Fruit fly (Drosophila melanogaster) whole organism, embryonic: ENCODE data around the gene Ced-12.

Source experiments
- Antp ChIP-seq: fragments of 200-800 bp; sonication (Bioruptor generic); optimal IDR thresholded peaks from 3 replicates; lab custom pipeline; 2016; ENCODE audit warnings: missing biosample characterization, missing genetic modification characterization
- Atf6 ChIP-seq: fragments of 200-800 bp; sonication (Bioruptor generic); IDR thresholded peaks from 2 replicates; pipeline ENCODE4 v1.3.6; 2022; ENCODE audit warnings: missing biosample characterization, missing genetic modification characterization
- BEAF-32 ChIP-seq: fragments of 200-800 bp; sonication (Bioruptor generic); optimal IDR thresholded peaks from 3 replicates; lab custom pipeline; 2017; ENCODE audit warnings: missing biosample characterization, missing genetic modification characterization, mild to moderate bottlenecking, moderate library complexity, missing genetic modification reagents
- Bteb2 ChIP-seq: fragments of 200-800 bp; sonication (Bioruptor generic); optimal IDR thresholded peaks from 2 replicates; lab custom pipeline; 2016; ENCODE audit warnings: missing biosample characterization, missing genetic modification characterization
- CG12659 ChIP-seq: fragments of 200-800 bp; sonication (Bioruptor generic); optimal IDR thresholded peaks from 3 replicates; lab custom pipeline; 2017; ENCODE audit warnings: mild to moderate bottlenecking, missing biosample characterization, missing genetic modification reagents, missing genetic modification characterization
- CG13424 ChIP-seq: fragments of 200-800 bp; sonication (Bioruptor generic); optimal IDR thresholded peaks from 2 replicates; lab custom pipeline; 2019; ENCODE audit warnings: missing biosample characterization, mild to moderate bottlenecking, missing genetic modification characterization, moderate library complexity
- CG1792 ChIP-seq: fragments of 200-800 bp; sonication (Bioruptor generic); optimal IDR thresholded peaks from 2 replicates; lab custom pipeline; 2016; ENCODE audit warnings: missing biosample characterization, missing genetic modification characterization
- CG18262 ChIP-seq: fragments of 200-800 bp; optimal IDR thresholded peaks from 3 replicates; lab custom pipeline; 2019; ENCODE audit warnings: missing biosample characterization, mild to moderate bottlenecking, missing genetic modification characterization, moderate library complexity
- CG31388 ChIP-seq: fragments of 200-800 bp; sonication (Bioruptor generic); optimal IDR thresholded peaks from 2 replicates; lab custom pipeline; 2016; ENCODE audit warnings: missing biosample characterization, missing genetic modification characterization
- CG34224 ChIP-seq: fragments of 200-800 bp; sonication (Bioruptor generic); IDR thresholded peaks from 3 replicates; pipeline ENCODE4 v1.3.6; 2022; ENCODE audit warnings: missing biosample characterization, missing genetic modification characterization; ENCODE audit not compliant: partially characterized antibody
- CG34376 ChIP-seq: fragments of 200-800 bp; sonication (Bioruptor generic); optimal IDR thresholded peaks from 2 replicates; lab custom pipeline; 2018; ENCODE audit warnings: missing biosample characterization, mild to moderate bottlenecking, missing genetic modification characterization
- CG7987 ChIP-seq: fragments of 200-800 bp; sonication (Bioruptor generic); optimal IDR thresholded peaks from 2 replicates; lab custom pipeline; 2018; ENCODE audit warnings: missing biosample characterization, mild to moderate bottlenecking, missing genetic modification characterization, moderate library complexity
- CG8290 ChIP-seq, 3 experiments: fragments of 200-800 bp; sonication (Bioruptor generic); optimal IDR thresholded peaks; 2 replicates each; lab custom pipeline; 2016 to 2019; ENCODE audit warnings: missing biosample characterization in 3 of 3, missing genetic modification characterization in 3 of 3, mild to moderate bottlenecking in 2 of 3, moderate library complexity in 1 of 3
- D19B ChIP-seq: fragments of 200-800 bp; sonication (Bioruptor generic); optimal IDR thresholded peaks from 2 replicates; lab custom pipeline; 2017; ENCODE audit warnings: missing biosample characterization, mild to moderate bottlenecking, missing genetic modification characterization
- Ets65A ChIP-seq: fragments of 200-800 bp; sonication (Bioruptor generic); peaks from one replicate; lab custom pipeline; 2016; ENCODE audit warnings: missing biosample characterization, missing genetic modification characterization
- HLH4C ChIP-seq: fragments of 200-800 bp; sonication (Bioruptor generic); IDR thresholded peaks from 3 replicates; pipeline ENCODE4 v1.3.6; 2022; ENCODE audit warnings: missing biosample characterization, missing genetic modification characterization; ENCODE audit not compliant: partially characterized antibody
- Hr3 ChIP-seq: fragments of 200-800 bp; sonication (Bioruptor generic); optimal IDR thresholded peaks from 3 replicates; lab custom pipeline; 2016; ENCODE audit warnings: missing biosample characterization, missing genetic modification characterization
- Mad ChIP-seq: fragments of 200-800 bp; sonication (Bioruptor generic); optimal IDR thresholded peaks from 2 replicates; lab custom pipeline; 2016; ENCODE audit warnings: missing biosample characterization, missing genetic modification characterization
- Med ChIP-seq: fragments of 200-800 bp; sonication (Bioruptor generic); peaks from one replicate; lab custom pipeline; 2016; ENCODE audit warnings: missing biosample characterization, missing genetic modification characterization, mild to moderate bottlenecking, inconsistent platforms, moderate library complexity
- NFAT ChIP-seq: fragments of 200-800 bp; sonication (Bioruptor generic); IDR thresholded peaks from 2 replicates; pipeline ENCODE4 v1.3.6; 2022; ENCODE audit warnings: missing biosample characterization, missing genetic modification characterization
- Oaz ChIP-seq: fragments of 200-800 bp; sonication (Bioruptor generic); IDR thresholded peaks from 2 replicates; pipeline ENCODE4 v1.3.6; 2022; ENCODE audit warnings: missing biosample characterization, missing genetic modification characterization
- Rfx ChIP-seq: fragments of 200-800 bp; sonication (Bioruptor generic); IDR thresholded peaks from 2 replicates; pipeline ENCODE4 v1.3.6; 2022; ENCODE audit warnings: missing biosample characterization, missing genetic modification characterization
- Six4 ChIP-seq: fragments of 200-800 bp; sonication (Bioruptor generic); optimal IDR thresholded peaks from 2 replicates; lab custom pipeline; 2016; ENCODE audit warnings: missing biosample characterization, missing genetic modification characterization
- Sox102F ChIP-seq: fragments of 200-800 bp; sonication (Bioruptor generic); optimal IDR thresholded peaks from 2 replicates; lab custom pipeline; 2018; ENCODE audit warnings: missing biosample characterization, mild to moderate bottlenecking, missing genetic modification characterization, moderate library complexity
- Sry-β ChIP-seq: fragments of 200-800 bp; sonication (Bioruptor generic); optimal IDR thresholded peaks from 2 replicates; lab custom pipeline; 2018; ENCODE audit warnings: missing biosample characterization, mild to moderate bottlenecking, missing genetic modification characterization, moderate library complexity
- Stat92E ChIP-seq, 3 experiments: fragments of >200 bp in 2 of 3; fragments of 200-800 bp in 1 of 3; sonication (Bioruptor generic) in 1 of 3; optimal IDR thresholded peaks; 2 replicates each; lab custom pipeline; 2017 to 2019; ENCODE audit warnings: missing biosample characterization in 3 of 3, missing genetic modification characterization in 3 of 3, mild to moderate bottlenecking in 1 of 3, moderate library complexity in 1 of 3
- ci ChIP-seq: fragments of 200-800 bp; sonication (Bioruptor generic); IDR thresholded peaks from 3 replicates; pipeline ENCODE4 v1.3.6; 2022; ENCODE audit warnings: missing biosample characterization, missing genetic modification characterization
- croc ChIP-seq: fragments of 200-800 bp; sonication (Bioruptor generic); conservative IDR thresholded peaks from 3 replicates; pipeline ENCODE4 v1.3.6; 2022; ENCODE audit warnings: missing biosample characterization, missing genetic modification characterization
- dysf ChIP-seq: fragments of 200-800 bp; sonication (Bioruptor generic); IDR thresholded peaks from 3 replicates; pipeline ENCODE4 v1.3.6; 2022; ENCODE audit warnings: missing biosample characterization, missing genetic modification characterization
- exex ChIP-seq: fragments of 200-800 bp; sonication (Bioruptor generic); optimal IDR thresholded peaks from 4 replicates; lab custom pipeline; 2018; ENCODE audit warnings: missing biosample characterization, mild to moderate bottlenecking, missing genetic modification characterization, moderate library complexity
- ftz-f1 ChIP-seq: fragments of 200-800 bp; sonication (Bioruptor generic); optimal IDR thresholded peaks from 2 replicates; lab custom pipeline; 2016; ENCODE audit warnings: missing biosample characterization, missing genetic modification characterization
- grau ChIP-seq: fragments of 200-800 bp; optimal IDR thresholded peaks from 3 replicates; lab custom pipeline; 2019; ENCODE audit warnings: missing biosample characterization, mild to moderate bottlenecking, missing genetic modification characterization, moderate library complexity
- grn ChIP-seq: fragments of 200-800 bp; sonication (Bioruptor generic); optimal IDR thresholded peaks from 3 replicates; lab custom pipeline; 2017; ENCODE audit warnings: missing biosample characterization, missing genetic modification characterization
- hth ChIP-seq: fragments of >200 bp; optimal IDR thresholded peaks from 2 replicates; lab custom pipeline; 2017; ENCODE audit warnings: inconsistent platforms
- jing ChIP-seq: fragments of 200-800 bp; sonication (Bioruptor generic); optimal IDR thresholded peaks from 2 replicates; lab custom pipeline; 2018; ENCODE audit warnings: missing biosample characterization, mild to moderate bottlenecking, missing genetic modification characterization
- lmd ChIP-seq: fragments of 200-800 bp; sonication (Bioruptor generic); IDR thresholded peaks from 2 replicates; pipeline ENCODE4 v1.3.6; 2022; ENCODE audit warnings: missing biosample characterization, missing genetic modification characterization
- nerfin-2 ChIP-seq: fragments of 200-800 bp; sonication (Bioruptor generic); IDR thresholded peaks from 2 replicates; pipeline ENCODE4 v1.3.6; 2022; ENCODE audit warnings: missing biosample characterization, missing genetic modification characterization; ENCODE audit not compliant: partially characterized antibody
- pan ChIP-seq, 4 experiments: fragments of >200 bp in 3 of 4; fragments of 200-800 bp in 1 of 4; sonication (Bioruptor generic) in 1 of 4; optimal IDR thresholded peaks in 3 of 4; IDR thresholded peaks in 1 of 4; 2 replicates each; pipeline versions ENCODE4 v1.3.6 to Lab custom; 2017 to 2022; ENCODE audit warnings: missing biosample characterization in 2 of 4, missing genetic modification characterization in 2 of 4, mixed read lengths in 1 of 4
- pnt ChIP-seq: fragments of 200-800 bp; sonication (Bioruptor generic); optimal IDR thresholded peaks from 3 replicates; lab custom pipeline; 2016; ENCODE audit warnings: missing biosample characterization, missing genetic modification characterization
- prd ChIP-seq, 3 experiments: fragments of >200 bp in 2 of 3; fragments of 200-800 bp in 1 of 3; sonication (Bioruptor generic) in 1 of 3; optimal IDR thresholded peaks in 2 of 3; IDR thresholded peaks in 1 of 3; 2 replicates in 2 of 3; 3 replicates in 1 of 3; pipeline versions ENCODE4 v1.3.6 to Lab custom; 2017 to 2022; ENCODE audit warnings: missing biosample characterization in 1 of 3, missing genetic modification characterization in 1 of 3
- sens ChIP-seq: fragments of 200-800 bp; sonication (Bioruptor generic); peaks from one replicate; lab custom pipeline; 2016; ENCODE audit warnings: missing biosample characterization, missing genetic modification characterization
- sqz ChIP-seq: fragments of 200-800 bp; sonication (Bioruptor generic); optimal IDR thresholded peaks from 3 replicates; lab custom pipeline; 2018; ENCODE audit warnings: missing biosample characterization, mild to moderate bottlenecking, missing genetic modification characterization
- sug ChIP-seq: fragments of 200-800 bp; optimal IDR thresholded peaks from 2 replicates; lab custom pipeline; 2019; ENCODE audit warnings: missing biosample characterization, mild to moderate bottlenecking, missing genetic modification characterization, moderate library complexity
- tap ChIP-seq: fragments of 200-800 bp; optimal IDR thresholded peaks from 3 replicates; lab custom pipeline; 2019; ENCODE audit warnings: missing biosample characterization, mild to moderate bottlenecking, missing genetic modification characterization, moderate library complexity
- tna ChIP-seq: fragments of 200-800 bp; sonication (Bioruptor generic); IDR thresholded peaks from 2 replicates; pipeline ENCODE4 v1.3.6; 2022; ENCODE audit warnings: missing biosample characterization, missing genetic modification characterization; ENCODE audit not compliant: partially characterized antibody
- trem ChIP-seq: fragments of 200-800 bp; optimal IDR thresholded peaks from 3 replicates; lab custom pipeline; 2019; ENCODE audit warnings: missing biosample characterization, mild to moderate bottlenecking, missing genetic modification characterization, moderate library complexity
- tup ChIP-seq: fragments of 200-800 bp; sonication (Bioruptor generic); optimal IDR thresholded peaks from 2 replicates; lab custom pipeline; 2016; ENCODE audit warnings: missing biosample characterization, mild to moderate bottlenecking, missing genetic modification characterization, moderate library complexity
- zen ChIP-seq: fragments of 200-800 bp; sonication (Bioruptor generic); optimal IDR thresholded peaks from 3 replicates; lab custom pipeline; 2018; ENCODE audit warnings: missing biosample characterization, mild to moderate bottlenecking, missing genetic modification characterization, moderate library complexity
- zfh1 ChIP-seq: fragments of 200-800 bp; sonication (Bioruptor generic); IDR thresholded peaks from 3 replicates; pipeline ENCODE4 v1.3.6; 2022; ENCODE audit warnings: missing biosample characterization, missing genetic modification characterization

Gene Ced-12

dm6 chr2L:12063035-12063434 is 34.6 kb upstream of the Ced-12 start, which contains the start of gene Rab3-GAP (continued):
- no peak for TF ChIP-seq pan (optimal IDR thresholded peaks at IDR 0.05; lab: Kevin White, UChicago)
- TF ChIP-seq pan (GFP tag; optimal IDR thresholded peaks at IDR 0.05 in 1 of 2, IDR thresholded peaks at IDR 0.05 in 1 of 2): peak in 1 of 2 experiments; percentile 40
- peak; percentile 26 for TF ChIP-seq CG8290 (GFP tag; optimal IDR thresholded peaks at IDR 0.05; lab: Kevin White, UChicago)
- no peak for TF ChIP-seq CG8290 (tag; optimal IDR thresholded peaks at IDR 0.05; lab: Kevin White, UChicago)
- no peak for TF ChIP-seq pnt (GFP tag; lab: Kevin White, UChicago)
- peak; percentile 61 for TF ChIP-seq Rfx (GFP tag; lab: Robert Waterston, UW)
- no peak for TF ChIP-seq Mad (GFP tag; lab: Kevin White, UChicago)
- TF ChIP-seq HLH4C: peak; percentile 48
- peak; percentile 22 for TF ChIP-seq CG12659 (GFP tag; lab: Kevin White, UChicago)
- no peak for TF ChIP-seq exex (tag; lab: Kevin White, UChicago)
- peak; percentile 10; the same call in 1 of the 2 replicates for TF ChIP-seq lmd
- TF ChIP-seq CG13424 (tag; lab: Kevin White, UChicago): peak; percentile 30
- TF ChIP-seq Sox102F (GFP tag; lab: Kevin White, UChicago): no peak
- TF ChIP-seq dysf (GFP tag; lab: Robert Waterston, UW): no peak; the same call in 2 of the 3 replicates
- no peak for TF ChIP-seq CG31388 (GFP tag; lab: Kevin White, UChicago)
- peak; percentile 97 for TF ChIP-seq Sry-β (GFP tag; lab: Kevin White, UChicago)
- TF ChIP-seq grn: no peak
- no peak for TF ChIP-seq jing (GFP tag; lab: Kevin White, UChicago)
- TF ChIP-seq Antp: peak; percentile 4
- TF ChIP-seq tap (tag; lab: Kevin White, UChicago): peak; percentile 4
- TF ChIP-seq zfh1 (GFP tag; lab: Robert Waterston, UW): peak; percentile 51; the same call in 1 of the 3 replicates
- TF ChIP-seq Ets65A (GFP tag; lab: Kevin White, UChicago): no peak
- TF ChIP-seq Med: peak; percentile 78
- TF ChIP-seq CG34224 (GFP tag; lab: Robert Waterston, UW): peak; percentile 79
- no peak for TF ChIP-seq sqz
- TF ChIP-seq CG1792 (GFP tag; lab: Kevin White, UChicago): no peak
- no peak for TF ChIP-seq tup
- TF ChIP-seq CG34376 (GFP tag; lab: Kevin White, UChicago): no peak
- TF ChIP-seq sens (GFP tag; lab: Kevin White, UChicago): peak; percentile 87
- TF ChIP-seq D19B (GFP tag; lab: Kevin White, UChicago): no peak
- no peak for TF ChIP-seq ftz-f1 (GFP tag; lab: Kevin White, UChicago)
- peak; percentile 43 for TF ChIP-seq CG18262
- TF ChIP-seq BEAF-32 (GFP tag; lab: Kevin White, UChicago): peak; percentile 36
- TF ChIP-seq sug (tag; lab: Kevin White, UChicago): no peak
- peak; percentile 27 for TF ChIP-seq Bteb2 (GFP tag; lab: Kevin White, UChicago)
- TF ChIP-seq zen (tag; lab: Kevin White, UChicago): peak; percentile 43
- TF ChIP-seq hth: no peak
- no peak for TF ChIP-seq NFAT (GFP tag; lab: Robert Waterston, UW)
- TF ChIP-seq tna (GFP tag; lab: Robert Waterston, UW): peak; percentile 55
- TF ChIP-seq Oaz (GFP tag; lab: Robert Waterston, UW): no peak
- no peak; the same call in 1 of the 2 replicates for TF ChIP-seq nerfin-2 (GFP tag; lab: Robert Waterston, UW)
- TF ChIP-seq CG7987 (GFP tag; lab: Kevin White, UChicago): peak; percentile 18
- no peak for TF ChIP-seq croc (GFP tag; lab: Robert Waterston, UW)
- peak; percentile 78 for TF ChIP-seq trem
- peak in 1 of 3 experiments; percentile 19 for TF ChIP-seq Stat92E (GFP tag; optimal IDR thresholded peaks at IDR 0.05; lab: Kevin White, UChicago)
- peak; percentile 5 for TF ChIP-seq Six4 (GFP tag; lab: Kevin White, UChicago)
- TF ChIP-seq ci (GFP tag; lab: Robert Waterston, UW): peak; percentile 44; the same call in 1 of the 3 replicates
- peak; percentile 98 for TF ChIP-seq grau (tag; lab: Kevin White, UChicago)
- no peak for TF ChIP-seq prd (optimal IDR thresholded peaks at IDR 0.05; lab: Kevin White, UChicago)
- peak; percentile 69 for TF ChIP-seq prd (GFP tag; IDR thresholded peaks at IDR 0.05; lab: Robert Waterston, UW)
- TF ChIP-seq Atf6 (GFP tag; lab: Robert Waterston, UW): 0 out of 2 replicates have a peak, but pooled peaks have one; percentile 15
- peak; percentile 14 for TF ChIP-seq Hr3 (GFP tag; lab: Kevin White, UChicago)
